Worm (Caenorhabditis elegans) whole organism, midembryonic: ENCODE results near the gene C47E12.12.

Source experiments
- T22C8.4 ChIP-seq: fragments of 200-800 bp; sonication (Bioruptor generic); IDR thresholded peaks from 2 replicates; pipeline ENCODE4 v1.3.6; 2022; ENCODE audit warnings: missing genetic modification characterization, missing compliant biosample characterization
- cog-1 ChIP-seq: sonication (generic microtip); optimal IDR thresholded peaks from 2 replicates; lab custom pipeline; 2016; ENCODE audit warnings: missing genetic modification characterization, missing compliant biosample characterization
- flt-1 ChIP-seq: fragments of 200-800 bp; sonication (Bioruptor generic); IDR thresholded peaks from 2 replicates; pipeline ENCODE4 v1.3.6; 2022; ENCODE audit warnings: missing genetic modification characterization, missing compliant biosample characterization
- klf-2 ChIP-seq: fragments of 200-800 bp; sonication (Bioruptor generic); conservative IDR thresholded peaks from 2 replicates; pipeline ENCODE4 v1.3.6; 2022; ENCODE audit warnings: missing genetic modification reagents, missing genetic modification characterization, missing compliant biosample characterization
- med-1 ChIP-seq: sonication (generic microtip); optimal IDR thresholded peaks from 2 replicates; lab custom pipeline; 2017; ENCODE audit warnings: missing genetic modification characterization, mild to moderate bottlenecking, missing compliant biosample characterization, antibody characterized with exemption, missing genetic modification reagents; ENCODE audit not compliant: insufficient read depth
- ref-1 ChIP-seq: fragments of 200-800 bp; sonication (Bioruptor generic); conservative IDR thresholded peaks from 2 replicates; pipeline ENCODE4 v1.3.6; 2022; ENCODE audit warnings: missing genetic modification reagents, missing genetic modification characterization, missing compliant biosample characterization
- tab-1 ChIP-seq: fragments of 200-800 bp; sonication (Bioruptor generic); IDR thresholded peaks from 2 replicates; pipeline ENCODE4 v1.3.6; 2022; ENCODE audit warnings: missing genetic modification characterization, missing compliant biosample characterization
- ztf-23 ChIP-seq: fragments of 200-800 bp; sonication (Bioruptor generic); IDR thresholded peaks from 2 replicates; pipeline ENCODE4 v1.3.6; 2022; ENCODE audit warnings: missing genetic modification reagents, missing genetic modification characterization, missing compliant biosample characterization
- ztf-29 ChIP-seq: fragments of 200-800 bp; sonication (Bioruptor generic); IDR thresholded peaks from 2 replicates; pipeline ENCODE4 v1.3.6; 2022; ENCODE audit warnings: missing genetic modification reagents, missing genetic modification characterization, missing compliant biosample characterization

ce11 chrIV:10017633-10018032 is 45.1 kb upstream of the C47E12.12 start, which contains the start of gene F44D12.2:
- no peak for TF ChIP-seq T22C8.4 (GFP tag; lab: Robert Waterston, UW)
- TF ChIP-seq flt-1 (GFP tag; lab: Robert Waterston, UW): no peak
- no peak for TF ChIP-seq ztf-29
- no peak for TF ChIP-seq med-1
- no peak for TF ChIP-seq tab-1 (GFP tag; lab: Robert Waterston, UW)
- no peak for TF ChIP-seq klf-2 (GFP tag; lab: Robert Waterston, UW)
- no peak for TF ChIP-seq ref-1 (GFP tag; lab: Robert Waterston, UW)
- TF ChIP-seq cog-1 (tag; lab: Kevin White, UChicago): no peak
- TF ChIP-seq ztf-23 (GFP tag; lab: Robert Waterston, UW): no peak
